Worm (Caenorhabditis elegans) whole organism, midembryonic: ENCODE data around the gene nas-8.

Experiments
- T22C8.4 ChIP-seq: fragments of 200-800 bp; sonication (Bioruptor generic); IDR thresholded peaks from 2 replicates; pipeline ENCODE4 v1.3.6; 2022; ENCODE audit warnings: missing genetic modification characterization, missing compliant biosample characterization
- flt-1 ChIP-seq: fragments of 200-800 bp; sonication (Bioruptor generic); IDR thresholded peaks from 2 replicates; pipeline ENCODE4 v1.3.6; 2022; ENCODE audit warnings: missing genetic modification characterization, missing compliant biosample characterization
- ref-1 ChIP-seq: fragments of 200-800 bp; sonication (Bioruptor generic); conservative IDR thresholded peaks from 2 replicates; pipeline ENCODE4 v1.3.6; 2022; ENCODE audit warnings: missing genetic modification reagents, missing genetic modification characterization, missing compliant biosample characterization
- tab-1 ChIP-seq: fragments of 200-800 bp; sonication (Bioruptor generic); IDR thresholded peaks from 2 replicates; pipeline ENCODE4 v1.3.6; 2022; ENCODE audit warnings: missing genetic modification characterization, missing compliant biosample characterization
- ztf-29 ChIP-seq: fragments of 200-800 bp; sonication (Bioruptor generic); IDR thresholded peaks from 2 replicates; pipeline ENCODE4 v1.3.6; 2022; ENCODE audit warnings: missing genetic modification reagents, missing genetic modification characterization, missing compliant biosample characterization

ce11 chrIV:7144670-7145257 lies 30.1 kb downstream of the nas-8 start, which contains the start of gene hecd-1:
- TF ChIP-seq T22C8.4 (GFP tag; lab: Robert Waterston, UW) (no peak), tab-1 (GFP tag; lab: Robert Waterston, UW) (no peak), ref-1 (GFP tag; lab: Robert Waterston, UW) (no peak), ztf-29 (no peak), flt-1 (GFP tag; lab: Robert Waterston, UW) (no peak)
